Fruit fly (Drosophila melanogaster) whole organism, adult: ENCODE measurements around the gene Kap-alpha3.
A peak's percentile ranks its signal among the peaks of the same experiment; 100 is the strongest.

Experiments
- CG11617 ChIP-seq: fragments of 200-800 bp; sonication (Bioruptor generic); optimal IDR thresholded peaks from 2 replicates; lab custom pipeline; 2017; ENCODE audit warnings: mild to moderate bottlenecking, missing biosample characterization, missing genetic modification reagents, missing genetic modification characterization
- CG12768 ChIP-seq: fragments of 200-800 bp; sonication (Bioruptor generic); optimal IDR thresholded peaks from 2 replicates; lab custom pipeline; 2017; ENCODE audit warnings: missing biosample characterization, missing genetic modification characterization, mild to moderate bottlenecking, moderate library complexity, missing genetic modification reagents
- CG14711 ChIP-seq: fragments of 200-800 bp; sonication (Bioruptor generic); optimal IDR thresholded peaks from 2 replicates; lab custom pipeline; 2018; ENCODE audit warnings: missing biosample characterization, mild to moderate bottlenecking, missing genetic modification characterization, moderate library complexity
- CG1620 ChIP-seq: fragments of 200-800 bp; sonication (Bioruptor generic); optimal IDR thresholded peaks from 2 replicates; lab custom pipeline; 2016; ENCODE audit warnings: missing biosample characterization, missing genetic modification characterization
- CG33017 ChIP-seq: fragments of 200-800 bp; sonication (Bioruptor generic); optimal IDR thresholded peaks from 2 replicates; lab custom pipeline; 2018; ENCODE audit warnings: missing biosample characterization, mild to moderate bottlenecking, missing genetic modification characterization, moderate library complexity
- CG5204 ChIP-seq: fragments of 200-800 bp; sonication (Bioruptor generic); optimal IDR thresholded peaks from 2 replicates; lab custom pipeline; 2016; ENCODE audit warnings: missing biosample characterization, missing genetic modification characterization
- CG7045 ChIP-seq: fragments of 200-800 bp; sonication (Bioruptor generic); optimal IDR thresholded peaks from 2 replicates; lab custom pipeline; 2017; ENCODE audit warnings: missing biosample characterization, mild to moderate bottlenecking, missing genetic modification characterization
- CG7101 ChIP-seq: fragments of 200-800 bp; sonication (Bioruptor generic); optimal IDR thresholded peaks from 2 replicates; lab custom pipeline; 2018; ENCODE audit warnings: missing biosample characterization, mild to moderate bottlenecking, missing genetic modification characterization, moderate library complexity
- Clk ChIP-seq: fragments of 200-800 bp; sonication (Bioruptor generic); optimal IDR thresholded peaks from 2 replicates; lab custom pipeline; 2017; ENCODE audit warnings: missing biosample characterization, missing genetic modification characterization
- Crg-1 ChIP-seq: fragments of 200-800 bp; sonication (Bioruptor generic); optimal IDR thresholded peaks from 2 replicates; lab custom pipeline; 2016; ENCODE audit warnings: missing biosample characterization, missing genetic modification characterization
- Hr96 ChIP-seq: fragments of 200-800 bp; sonication (Bioruptor generic); optimal IDR thresholded peaks from 2 replicates; lab custom pipeline; 2016; ENCODE audit warnings: missing biosample characterization, missing genetic modification characterization
- Mnt ChIP-seq: fragments of 200-800 bp; sonication (Bioruptor generic); optimal IDR thresholded peaks from 2 replicates; lab custom pipeline; 2016; ENCODE audit warnings: missing biosample characterization, mild to moderate bottlenecking, missing genetic modification characterization
- bab1 ChIP-seq: fragments of 200-800 bp; sonication (Bioruptor generic); optimal IDR thresholded peaks from 3 replicates; lab custom pipeline; 2019; ENCODE audit warnings: missing biosample characterization, mild to moderate bottlenecking, missing genetic modification characterization, moderate library complexity
- cic ChIP-seq: fragments of 200-800 bp; sonication (Bioruptor generic); optimal IDR thresholded peaks from 2 replicates; lab custom pipeline; 2017; ENCODE audit warnings: missing biosample characterization, mild to moderate bottlenecking, missing genetic modification characterization, moderate library complexity
- cnc ChIP-seq, 2 experiments: fragments of >200 bp; optimal IDR thresholded peaks; 2 replicates each; lab custom pipeline; 2017
- kay ChIP-seq: fragments of 200-800 bp; sonication (Bioruptor generic); peaks from one replicate; lab custom pipeline; 2016; ENCODE audit warnings: missing biosample characterization, missing genetic modification characterization, borderline replicate concordance
- ovo ChIP-seq: fragments of 200-800 bp; sonication (Bioruptor generic); optimal IDR thresholded peaks from 2 replicates; lab custom pipeline; 2016; ENCODE audit warnings: missing biosample characterization, missing genetic modification characterization
- pad ChIP-seq: fragments of 200-800 bp; sonication (Bioruptor generic); optimal IDR thresholded peaks from 3 replicates; lab custom pipeline; 2017; ENCODE audit warnings: missing biosample characterization, missing genetic modification characterization, mild to moderate bottlenecking, moderate library complexity, missing genetic modification reagents
- tj ChIP-seq: fragments of 200-800 bp; sonication (Bioruptor generic); optimal IDR thresholded peaks from 3 replicates; lab custom pipeline; 2017; ENCODE audit warnings: missing biosample characterization, mild to moderate bottlenecking, missing genetic modification characterization, moderate library complexity
- toe ChIP-seq: fragments of 200-800 bp; sonication (Bioruptor generic); optimal IDR thresholded peaks from 2 replicates; lab custom pipeline; 2016; ENCODE audit warnings: missing biosample characterization, missing genetic modification characterization

Gene Kap-alpha3

dm6 chr3R:9543495-9544180, 33.9 kb downstream of the Kap-alpha3 start:
- no peak for TF ChIP-seq ovo (GFP tag; lab: Kevin White, UChicago)
- TF ChIP-seq kay = peak; percentile 68
- TF ChIP-seq Clk (GFP tag; lab: Kevin White, UChicago) = no peak

- TF ChIP-seq Clk (GFP tag; lab: Kevin White, UChicago) (no peak), bab1 (GFP tag; lab: Kevin White, UChicago) (no peak), Hr96 (GFP tag; lab: Kevin White, UChicago) (no peak), toe (GFP tag; lab: Kevin White, UChicago) (no peak), CG14711 (tag; lab: Kevin White, UChicago) (no peak), kay (no peak), CG5204 (GFP tag; lab: Kevin White, UChicago) (no peak), CG12768 (GFP tag; lab: Kevin White, UChicago) (no peak), CG11617 (no peak), CG1620 (GFP tag; lab: Kevin White, UChicago) (no peak), CG33017 (no peak), CG7045 (GFP tag; lab: Kevin White, UChicago) (no peak), pad (GFP tag; lab: Kevin White, UChicago) (no peak), cic (GFP tag; lab: Kevin White, UChicago) (no peak), Crg-1 (GFP tag; lab: Kevin White, UChicago) (no peak), tj (GFP tag; lab: Kevin White, UChicago) (no peak), ovo (GFP tag; lab: Kevin White, UChicago) (no peak), CG7101 (tag; lab: Kevin White, UChicago) (no peak)
These were observed 42.8 kb downstream of the Kap-alpha3 start for dm6 chr3R:9534595-9535217.

- no peak for TF ChIP-seq Hr96 (GFP tag; lab: Kevin White, UChicago)
- no peak for TF ChIP-seq Mnt (GFP tag; lab: Kevin White, UChicago)
- TF ChIP-seq bab1 (GFP tag; lab: Kevin White, UChicago) = peak; percentile 12
- no peak for TF ChIP-seq tj (GFP tag; lab: Kevin White, UChicago)
- peak; percentile 43 for TF ChIP-seq CG11617
- peak; percentile 46 for TF ChIP-seq CG33017
- peak; percentile 26 for TF ChIP-seq CG1620 (GFP tag; lab: Kevin White, UChicago)
- TF ChIP-seq pad (GFP tag; lab: Kevin White, UChicago) = no peak
- TF ChIP-seq ovo (GFP tag; lab: Kevin White, UChicago) = no peak
- no peak for TF ChIP-seq Crg-1 (GFP tag; lab: Kevin White, UChicago)
- no peak for TF ChIP-seq toe (GFP tag; lab: Kevin White, UChicago)
- TF ChIP-seq CG12768 (GFP tag; lab: Kevin White, UChicago) = no peak
- TF ChIP-seq Clk (GFP tag; lab: Kevin White, UChicago) = no peak
- peak; percentile 68 for TF ChIP-seq CG14711 (tag; lab: Kevin White, UChicago)
- TF ChIP-seq cnc (optimal IDR thresholded peaks at IDR 0.05; lab: Kevin White, UChicago) = no peak
- no peak for TF ChIP-seq cic (GFP tag; lab: Kevin White, UChicago)
- no peak for TF ChIP-seq kay
- TF ChIP-seq CG5204 (GFP tag; lab: Kevin White, UChicago) = no peak
- TF ChIP-seq CG7045 (GFP tag; lab: Kevin White, UChicago) = peak; percentile 29
- peak; percentile 70 for TF ChIP-seq CG7101 (tag; lab: Kevin White, UChicago)
These were observed 43.4 kb downstream of the Kap-alpha3 start for dm6 chr3R:9534125-9534496.

dm6 chr3R:9533181-9534124, 44.1 kb downstream of the Kap-alpha3 start:
- peak; percentile 93 for TF ChIP-seq Clk (GFP tag; lab: Kevin White, UChicago)
- peak; percentile 98 for TF ChIP-seq kay
- TF ChIP-seq CG14711 (tag; lab: Kevin White, UChicago) = peak; percentile 81
- peak; percentile 96 for TF ChIP-seq CG5204 (GFP tag; lab: Kevin White, UChicago)
- TF ChIP-seq CG33017 = peak; percentile 88
- peak; percentile 88 for TF ChIP-seq Hr96 (GFP tag; lab: Kevin White, UChicago)
- TF ChIP-seq ovo (GFP tag; lab: Kevin White, UChicago) = peak; percentile 57
- peak; percentile 87 for TF ChIP-seq Crg-1 (GFP tag; lab: Kevin White, UChicago)
- TF ChIP-seq bab1 (GFP tag; lab: Kevin White, UChicago) = peak; percentile 84
- peak; percentile 94 for TF ChIP-seq toe (GFP tag; lab: Kevin White, UChicago)
- peak; percentile 95 for TF ChIP-seq CG12768 (GFP tag; lab: Kevin White, UChicago)
- peak; percentile 96 for TF ChIP-seq CG7045 (GFP tag; lab: Kevin White, UChicago)
- TF ChIP-seq CG1620 (GFP tag; lab: Kevin White, UChicago) = peak; percentile 92
- TF ChIP-seq cic (GFP tag; lab: Kevin White, UChicago) = peak; percentile 72
- TF ChIP-seq Mnt (GFP tag; lab: Kevin White, UChicago) = peak; percentile 82
- peak; percentile 89 for TF ChIP-seq tj (GFP tag; lab: Kevin White, UChicago)
- TF ChIP-seq CG7101 (tag; lab: Kevin White, UChicago) = peak; percentile 93
- peak; percentile 99 for TF ChIP-seq CG11617
- TF ChIP-seq cnc (optimal IDR thresholded peaks at IDR 0.05; lab: Kevin White, UChicago) = peak; percentile 19 to 66
- peak; percentile 90 for TF ChIP-seq pad (GFP tag; lab: Kevin White, UChicago)
